Worm (Caenorhabditis elegans) whole organism, L3 larva: Measurements from ENCODE around the gene ani-1.

Experiments
- unc-62 ChIP-seq: fragments of 150-350 bp; sonication (generic microtip); optimal IDR thresholded peaks from 4 replicates; lab custom pipeline; 2014; ENCODE audit warnings: missing biosample characterization, missing genetic modification reagents, missing genetic modification characterization
- ztf-4 ChIP-seq: fragments of 150-350 bp; optimal IDR thresholded peaks from 2 replicates; lab custom pipeline; 2014; ENCODE audit warnings: missing biosample characterization, missing genetic modification characterization

- no peak for TF ChIP-seq unc-62 (GFP tag; lab: Kevin White, UChicago)
- TF ChIP-seq ztf-4 (tag; lab: Kevin White, UChicago) = no peak
These were observed 610 bp upstream of the ani-1 start for ce11 chrIII:12453785-12454184.
